Worm (Caenorhabditis elegans) whole organism, midembryonic: ENCODE measurements around the gene W03C9.6.

ENCODE experiments used
- cog-1 ChIP-seq: sonication (generic microtip); optimal IDR thresholded peaks from 2 replicates; lab custom pipeline; 2016; ENCODE audit warnings: missing genetic modification characterization, missing compliant biosample characterization
- klf-2 ChIP-seq: fragments of 200-800 bp; sonication (Bioruptor generic); conservative IDR thresholded peaks from 2 replicates; pipeline ENCODE4 v1.3.6; 2022; ENCODE audit warnings: missing genetic modification reagents, missing genetic modification characterization, missing compliant biosample characterization
- ztf-23 ChIP-seq: fragments of 200-800 bp; sonication (Bioruptor generic); IDR thresholded peaks from 2 replicates; pipeline ENCODE4 v1.3.6; 2022; ENCODE audit warnings: missing genetic modification reagents, missing genetic modification characterization, missing compliant biosample characterization
- ztf-29 ChIP-seq: fragments of 200-800 bp; sonication (Bioruptor generic); IDR thresholded peaks from 2 replicates; pipeline ENCODE4 v1.3.6; 2022; ENCODE audit warnings: missing genetic modification reagents, missing genetic modification characterization, missing compliant biosample characterization

ce11 chrII:11935266-11935665 lies 19.0 kb upstream of the W03C9.6 start, which contains the start of gene lin-29:
- TF ChIP-seq ztf-23 (GFP tag; lab: Robert Waterston, UW) (no peak), klf-2 (GFP tag; lab: Robert Waterston, UW) (no peak), ztf-29 (no peak), cog-1 (tag; lab: Kevin White, UChicago) (no peak)
